Fruit fly (Drosophila melanogaster) whole organism, embryonic: ENCODE measurements around the gene CG10702.
A peak's percentile ranks its signal among the peaks of the same experiment; 100 is the strongest.

Experiments
- BEAF-32 ChIP-seq: fragments of 200-800 bp; sonication (Bioruptor generic); optimal IDR thresholded peaks from 3 replicates; lab custom pipeline; 2017; ENCODE audit warnings: missing biosample characterization, missing genetic modification characterization, mild to moderate bottlenecking, moderate library complexity, missing genetic modification reagents
- Bgb ChIP-seq: fragments of 200-800 bp; sonication (Bioruptor generic); IDR thresholded peaks from 2 replicates; pipeline ENCODE4 v1.3.6; 2022; ENCODE audit warnings: missing biosample characterization, missing genetic modification characterization; ENCODE audit not compliant: partially characterized antibody
- C15 ChIP-seq: fragments of 200-800 bp; sonication (Bioruptor generic); IDR thresholded peaks from 3 replicates; pipeline ENCODE4 v1.3.6; 2022; ENCODE audit warnings: missing biosample characterization, missing genetic modification characterization
- CG11398 ChIP-seq: fragments of 200-800 bp; sonication (Bioruptor generic); optimal IDR thresholded peaks from 2 replicates; lab custom pipeline; 2016; ENCODE audit warnings: missing biosample characterization, missing genetic modification characterization
- CG11695 ChIP-seq: fragments of 200-800 bp; sonication (Bioruptor generic); IDR thresholded peaks from 3 replicates; pipeline ENCODE4 v1.3.6; 2022; ENCODE audit warnings: missing biosample characterization, missing genetic modification characterization
- CG13287 ChIP-seq: fragments of 200-800 bp; sonication (Bioruptor generic); IDR thresholded peaks from 2 replicates; pipeline ENCODE4 v1.3.6; 2022; ENCODE audit warnings: missing biosample characterization, missing genetic modification characterization; ENCODE audit not compliant: partially characterized antibody
- CG14710 ChIP-seq: fragments of 200-800 bp; sonication (Bioruptor generic); optimal IDR thresholded peaks from 3 replicates; lab custom pipeline; 2019; ENCODE audit warnings: missing biosample characterization, mild to moderate bottlenecking, missing genetic modification characterization, moderate library complexity
- CG15479 ChIP-seq: fragments of 200-800 bp; sonication (Bioruptor generic); optimal IDR thresholded peaks from 3 replicates; lab custom pipeline; 2019; ENCODE audit warnings: missing biosample characterization, mild to moderate bottlenecking, missing genetic modification characterization, moderate library complexity
- CG16813 ChIP-seq: fragments of 200-800 bp; sonication (Bioruptor generic); IDR thresholded peaks from 3 replicates; pipeline ENCODE4 v1.3.6; 2022; ENCODE audit warnings: missing biosample characterization, missing genetic modification characterization; ENCODE audit not compliant: partially characterized antibody
- CG17612 ChIP-seq: fragments of 200-800 bp; sonication (Bioruptor generic); IDR thresholded peaks from 2 replicates; pipeline ENCODE4 v1.3.6; 2022; ENCODE audit warnings: missing biosample characterization, missing genetic modification characterization
- CG2116 ChIP-seq: fragments of 200-800 bp; sonication (Bioruptor generic); optimal IDR thresholded peaks from 3 replicates; lab custom pipeline; 2018; ENCODE audit warnings: missing biosample characterization, mild to moderate bottlenecking, missing genetic modification characterization
- CG32772 ChIP-seq: fragments of 200-800 bp; sonication (Bioruptor generic); IDR thresholded peaks from 2 replicates; pipeline ENCODE4 v1.3.6; 2022; ENCODE audit warnings: missing biosample characterization, missing genetic modification characterization
- CG6791 ChIP-seq: fragments of 200-800 bp; sonication (Bioruptor generic); IDR thresholded peaks from 3 replicates; pipeline ENCODE4 v1.3.6; 2022; ENCODE audit warnings: missing biosample characterization, missing genetic modification characterization; ENCODE audit not compliant: partially characterized antibody
- Dp ChIP-seq: fragments of 200-800 bp; sonication (Bioruptor generic); optimal IDR thresholded peaks from 2 replicates; lab custom pipeline; 2018; ENCODE audit warnings: missing biosample characterization, mild to moderate bottlenecking, missing genetic modification characterization, moderate library complexity
- Dref ChIP-seq: fragments of 200-800 bp; sonication (Bioruptor generic); IDR thresholded peaks from 2 replicates; pipeline ENCODE4 v1.3.6; 2022; ENCODE audit warnings: missing biosample characterization, missing genetic modification characterization
- H2.0 ChIP-seq: fragments of 200-800 bp; sonication (Bioruptor generic); IDR thresholded peaks from 2 replicates; pipeline ENCODE4 v1.3.6; 2022; ENCODE audit warnings: missing biosample characterization, missing genetic modification characterization
- HLH4C ChIP-seq: fragments of 200-800 bp; sonication (Bioruptor generic); IDR thresholded peaks from 3 replicates; pipeline ENCODE4 v1.3.6; 2022; ENCODE audit warnings: missing biosample characterization, missing genetic modification characterization; ENCODE audit not compliant: partially characterized antibody
- HLH54F ChIP-seq: fragments of 200-800 bp; sonication (Bioruptor generic); optimal IDR thresholded peaks from 3 replicates; lab custom pipeline; 2016; ENCODE audit warnings: missing biosample characterization, missing genetic modification characterization
- MBD-R2 ChIP-seq: fragments of 200-800 bp; sonication (Bioruptor generic); IDR thresholded peaks from 2 replicates; pipeline ENCODE4 v1.3.6; 2022; ENCODE audit warnings: missing biosample characterization, missing genetic modification characterization
- Med ChIP-seq: fragments of 200-800 bp; sonication (Bioruptor generic); peaks from one replicate; lab custom pipeline; 2016; ENCODE audit warnings: missing biosample characterization, missing genetic modification characterization, mild to moderate bottlenecking, inconsistent platforms, moderate library complexity
- Myb ChIP-seq: fragments of 200-800 bp; sonication (Bioruptor generic); optimal IDR thresholded peaks from 2 replicates; lab custom pipeline; 2016; ENCODE audit warnings: missing biosample characterization, missing genetic modification characterization
- Neu2 ChIP-seq: fragments of 200-800 bp; sonication (Bioruptor generic); optimal IDR thresholded peaks from 3 replicates; lab custom pipeline; 2016; ENCODE audit warnings: missing biosample characterization, missing genetic modification characterization, borderline replicate concordance
- Opbp ChIP-seq: fragments of 200-800 bp; sonication (Bioruptor generic); IDR thresholded peaks from 3 replicates; pipeline ENCODE4 v1.3.6; 2022; ENCODE audit warnings: missing biosample characterization, missing genetic modification characterization; ENCODE audit not compliant: partially characterized antibody
- amos ChIP-seq: fragments of 200-800 bp; sonication (Bioruptor generic); IDR thresholded peaks from 2 replicates; pipeline ENCODE4 v1.3.6; 2022; ENCODE audit warnings: missing biosample characterization, missing genetic modification characterization; ENCODE audit not compliant: partially characterized antibody
- ato ChIP-seq: fragments of 200-800 bp; sonication (Bioruptor generic); IDR thresholded peaks from 2 replicates; pipeline ENCODE4 v1.3.6; 2022; ENCODE audit warnings: missing biosample characterization, missing genetic modification characterization; ENCODE audit not compliant: partially characterized antibody
- bab2 ChIP-seq: fragments of 200-800 bp; sonication (Bioruptor generic); optimal IDR thresholded peaks from 2 replicates; lab custom pipeline; 2016; ENCODE audit warnings: missing biosample characterization, missing genetic modification characterization
- bbx ChIP-seq: fragments of 200-800 bp; sonication (Bioruptor generic); IDR thresholded peaks from 2 replicates; pipeline ENCODE4 v1.3.6; 2022; ENCODE audit warnings: missing biosample characterization, missing genetic modification characterization; ENCODE audit not compliant: partially characterized antibody
- cg ChIP-seq: fragments of 200-800 bp; sonication (Bioruptor generic); optimal IDR thresholded peaks from 3 replicates; lab custom pipeline; 2019; ENCODE audit warnings: missing biosample characterization, mild to moderate bottlenecking, missing genetic modification characterization, moderate library complexity
- chinmo ChIP-seq: fragments of 200-800 bp; sonication (Bioruptor generic); IDR thresholded peaks from 4 replicates; pipeline ENCODE4 v1.3.6; 2022; ENCODE audit warnings: missing biosample characterization, missing genetic modification characterization; ENCODE audit not compliant: partially characterized antibody
- dati ChIP-seq: fragments of 200-800 bp; sonication (Bioruptor generic); IDR thresholded peaks from 2 replicates; pipeline ENCODE4 v1.3.6; 2022; ENCODE audit warnings: missing biosample characterization, missing genetic modification characterization
- fd3F ChIP-seq: fragments of 200-800 bp; sonication (Bioruptor generic); optimal IDR thresholded peaks from 2 replicates; lab custom pipeline; 2018; ENCODE audit warnings: missing biosample characterization, mild to moderate bottlenecking, missing genetic modification characterization, moderate library complexity
- hb ChIP-seq: fragments of 200-800 bp; sonication (Bioruptor generic); IDR thresholded peaks from 3 replicates; pipeline ENCODE4 v1.3.6; 2022; ENCODE audit warnings: missing biosample characterization, missing genetic modification characterization; ENCODE audit not compliant: partially characterized antibody
- inv ChIP-seq: fragments of 200-800 bp; sonication (Bioruptor generic); IDR thresholded peaks from 2 replicates; pipeline ENCODE4 v1.3.6; 2022; ENCODE audit warnings: missing biosample characterization, missing genetic modification characterization; ENCODE audit not compliant: partially characterized antibody
- knrl ChIP-seq: fragments of 200-800 bp; sonication (Bioruptor generic); IDR thresholded peaks from 3 replicates; pipeline ENCODE4 v1.3.6; 2022; ENCODE audit warnings: missing biosample characterization, missing genetic modification characterization; ENCODE audit not compliant: partially characterized antibody
- mirr ChIP-seq: fragments of 200-800 bp; sonication (Bioruptor generic); optimal IDR thresholded peaks from 3 replicates; lab custom pipeline; 2018; ENCODE audit warnings: missing biosample characterization, mild to moderate bottlenecking, missing genetic modification characterization
- nerfin-2 ChIP-seq: fragments of 200-800 bp; sonication (Bioruptor generic); IDR thresholded peaks from 2 replicates; pipeline ENCODE4 v1.3.6; 2022; ENCODE audit warnings: missing biosample characterization, missing genetic modification characterization; ENCODE audit not compliant: partially characterized antibody
- pzg ChIP-seq: fragments of 200-800 bp; sonication (Bioruptor generic); optimal IDR thresholded peaks from 3 replicates; lab custom pipeline; 2018; ENCODE audit warnings: missing biosample characterization, mild to moderate bottlenecking, missing genetic modification characterization, moderate library complexity
- run ChIP-seq: fragments of 200-800 bp; sonication (Bioruptor generic); optimal IDR thresholded peaks from 3 replicates; lab custom pipeline; 2018; ENCODE audit warnings: missing biosample characterization, mild to moderate bottlenecking, missing genetic modification characterization
- sima ChIP-seq: fragments of 200-800 bp; sonication (Bioruptor generic); optimal IDR thresholded peaks from 2 replicates; lab custom pipeline; 2016; ENCODE audit warnings: missing biosample characterization, missing genetic modification characterization
- stwl ChIP-seq: fragments of 200-800 bp; sonication (Bioruptor generic); optimal IDR thresholded peaks from 3 replicates; lab custom pipeline; 2018; ENCODE audit warnings: missing biosample characterization, mild to moderate bottlenecking, missing genetic modification characterization, moderate library complexity
- tna ChIP-seq: fragments of 200-800 bp; sonication (Bioruptor generic); IDR thresholded peaks from 2 replicates; pipeline ENCODE4 v1.3.6; 2022; ENCODE audit warnings: missing biosample characterization, missing genetic modification characterization; ENCODE audit not compliant: partially characterized antibody
- unc-4 ChIP-seq: fragments of 200-800 bp; sonication (Bioruptor generic); IDR thresholded peaks from 2 replicates; pipeline ENCODE4 v1.3.6; 2022; ENCODE audit warnings: missing biosample characterization, missing genetic modification characterization; ENCODE audit not compliant: partially characterized antibody
- zen2 ChIP-seq: fragments of 200-800 bp; sonication (Bioruptor generic); IDR thresholded peaks from 3 replicates; pipeline ENCODE4 v1.3.6; 2022; ENCODE audit warnings: missing biosample characterization, missing genetic modification characterization; ENCODE audit not compliant: partially characterized antibody
- zfh2 ChIP-seq: fragments of 200-800 bp; sonication (Bioruptor generic); optimal IDR thresholded peaks from 2 replicates; lab custom pipeline; 2016; ENCODE audit warnings: missing biosample characterization, missing genetic modification characterization

CG10702 gene

DNA sequence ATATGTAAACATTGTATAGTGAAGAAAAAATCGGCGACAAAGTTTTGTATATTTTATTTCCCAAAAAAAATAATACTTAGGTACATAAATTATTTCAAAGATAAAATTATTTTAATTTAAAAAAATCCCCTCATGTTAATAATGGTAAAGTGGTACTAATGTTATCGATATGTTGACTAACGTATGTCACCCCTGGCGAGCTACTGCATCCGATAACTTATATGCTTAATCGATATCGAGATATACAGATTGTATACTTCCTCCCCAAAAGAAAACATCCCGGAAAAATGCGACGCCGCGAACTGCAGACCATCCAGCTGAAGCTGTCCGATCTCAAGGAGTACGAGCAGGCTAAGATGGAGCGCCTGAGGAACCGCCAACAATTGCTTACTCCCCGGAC, 4.9 kb downstream of the CG10702 start, which contains the start of gene CG17343 (continued):
- TF ChIP-seq nerfin-2 (peak; percentile 98), CG11695 (GFP tag; lab: Robert Waterston, UW) (no peak), fd3F (no peak), CG32772 (GFP tag; lab: Robert Waterston, UW) (no peak), CG14710 (tag; lab: Kevin White, UChicago) (peak; percentile 24), CG17612 (no peak), sima (GFP tag; lab: Kevin White, UChicago) (no peak), HLH54F (GFP tag; lab: Kevin White, UChicago) (no peak), Med (GFP tag; lab: Kevin White, UChicago) (peak; percentile 40), dati (GFP tag; lab: Robert Waterston, UW) (no peak), mirr (GFP tag; lab: Kevin White, UChicago) (no peak), CG15479 (GFP tag; lab: Kevin White, UChicago) (no peak), amos (GFP tag; lab: Robert Waterston, UW) (peak; percentile 86), Dref (GFP tag; lab: Robert Waterston, UW) (peak; percentile 91), Opbp (GFP tag; lab: Robert Waterston, UW) (peak; percentile 91; the same call in 2 of the 3 replicates), CG11398 (GFP tag; lab: Kevin White, UChicago) (no peak)
- TF ChIP-seq, all 482 proteins: peak for 59

DNA sequence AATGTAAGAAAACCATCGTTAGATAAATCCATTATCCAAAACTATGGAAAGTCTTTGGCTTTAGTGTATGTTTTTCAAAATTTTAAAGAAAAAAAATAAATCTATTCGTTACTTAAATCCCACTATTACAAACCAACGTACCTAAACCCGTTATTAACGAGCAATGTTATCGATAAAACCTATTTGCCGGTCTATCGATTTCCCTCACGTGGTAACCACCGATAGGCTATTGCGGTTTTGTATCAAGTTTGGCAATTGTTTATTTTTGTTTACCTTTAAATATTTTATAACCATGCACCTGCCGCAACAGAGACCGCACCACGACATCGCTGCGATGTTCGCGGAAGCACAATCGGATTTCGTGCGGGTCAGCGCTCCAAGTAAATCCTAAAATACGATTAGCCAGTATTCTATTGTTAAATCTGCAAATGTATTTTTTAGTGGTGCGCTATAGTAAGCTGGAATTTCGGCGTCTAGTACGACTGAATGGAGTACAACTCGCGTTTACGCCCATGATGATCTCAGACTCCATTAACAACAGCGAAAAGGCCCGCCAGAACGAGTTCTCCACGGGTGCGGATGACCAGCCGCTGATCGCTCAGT, 6.5 kb downstream of the CG10702 start, which contains the start of gene Dus4:
Gene Dus4, plus strand, starts transcription at position 206 of the 603 bp plus-strand sequence.
- TF ChIP-seq CG2116 (GFP tag; lab: Kevin White, UChicago) (peak; percentile 59), mirr (GFP tag; lab: Kevin White, UChicago) (no peak), zfh2 (GFP tag; lab: Kevin White, UChicago) (no peak), Bgb (GFP tag; lab: Robert Waterston, UW) (peak; percentile 87), ato (peak; percentile 95), Dp (GFP tag; lab: Kevin White, UChicago) (peak; percentile 38), Myb (GFP tag; lab: Kevin White, UChicago) (peak; percentile 79), BEAF-32 (GFP tag; lab: Kevin White, UChicago) (peak; percentile 64), tna (GFP tag; lab: Robert Waterston, UW) (peak; percentile 97), MBD-R2 (peak; percentile 40; the same call in 1 of the 2 replicates), bbx (GFP tag; lab: Robert Waterston, UW) (peak; percentile 95), C15 (no peak), knrl (GFP tag; lab: Robert Waterston, UW) (peak; percentile 56; the same call in 2 of the 3 replicates), hb (peak; percentile 93), Neu2 (no peak), cg (GFP tag; lab: Kevin White, UChicago) (no peak), stwl (tag; lab: Kevin White, UChicago) (peak; percentile 54), inv (GFP tag; lab: Robert Waterston, UW) (peak; percentile 65), CG13287 (GFP tag; lab: Robert Waterston, UW) (peak; percentile 88), H2.0 (GFP tag; lab: Robert Waterston, UW) (no peak), bab2 (no peak), chinmo (peak; percentile 97), zen2 (GFP tag; lab: Robert Waterston, UW) (peak; percentile 97), pzg (GFP tag; lab: Kevin White, UChicago) (peak; percentile 28), Med (GFP tag; lab: Kevin White, UChicago) (peak; percentile 9), Opbp (GFP tag; lab: Robert Waterston, UW) (peak; percentile 93; the same call in 2 of the 3 replicates), CG6791 (GFP tag; lab: Robert Waterston, UW) (peak; percentile 92), HLH4C (peak; percentile 97), nerfin-2 (peak; percentile 97), run (tag; lab: Kevin White, UChicago) (peak; percentile 53), unc-4 (peak; percentile 70), Dref (GFP tag; lab: Robert Waterston, UW) (peak; percentile 78), CG16813 (peak; percentile 73), amos (GFP tag; lab: Robert Waterston, UW) (peak; percentile 82; the same call in 1 of the 2 replicates)
